Worm (Caenorhabditis elegans): Measurements from ENCODE around the gene srxa-9.

DNA sequence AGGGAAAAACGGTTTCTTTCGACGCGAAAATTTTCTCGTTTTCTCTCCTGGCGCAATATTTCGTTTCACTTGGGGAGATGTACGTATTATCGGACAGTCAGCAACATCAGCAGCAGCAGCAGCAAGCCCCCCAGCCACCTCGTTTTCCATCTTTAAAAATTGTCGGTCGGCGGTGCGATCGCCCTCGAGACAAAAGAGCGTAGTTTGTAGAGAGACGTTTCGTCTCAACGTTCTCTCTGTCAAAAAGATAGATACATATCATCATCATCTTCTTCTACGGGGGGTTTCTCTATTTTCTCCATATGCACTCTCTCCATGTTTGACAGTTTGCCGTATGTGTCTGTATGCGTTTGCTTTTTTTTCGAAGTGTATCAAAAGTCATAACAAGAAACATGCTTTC lies 37.2 kb upstream of the srxa-9 start:
- TF ChIP-seq aptf-2 (GFP tag; conservative IDR thresholded peaks at IDR 0.05) (no peak), unc-130 (GFP tag; optimal IDR thresholded peaks at IDR 0.05) (no peak), ama-1 (optimal IDR thresholded peaks at IDR 0.05) (no peak), ama-1 (GFP tag; optimal IDR thresholded peaks at IDR 0.05) (no peak), F39B2.1 (GFP tag; IDR thresholded peaks at IDR 0.05) (no peak), B0035.1 (tag; optimal IDR thresholded peaks at IDR 0.05) (no peak), lsl-1 (GFP tag; optimal IDR thresholded peaks at IDR 0.05) (no peak), madf-10 (tag; optimal IDR thresholded peaks at IDR 0.05) (peak; percentile 27), unc-62 (GFP tag; optimal IDR thresholded peaks at IDR 0.05) (no peak), lir-1 (GFP tag; conservative IDR thresholded peaks at IDR 0.05) (0 out of 2 replicates have a peak, but pooled peaks have one; percentile 17), ceh-58 (GFP tag; IDR thresholded peaks at IDR 0.05) (no peak), pha-4 (tag; optimal IDR thresholded peaks at IDR 0.05) (no peak), hrde-1 (tag; optimal IDR thresholded peaks at IDR 0.05; ENCODE audit: borderline replicate concordance) (no peak), dpl-1 (GFP tag; optimal IDR thresholded peaks at IDR 0.05) (no peak)

All from whole organism, young adult.